Fruit fly (Drosophila melanogaster) whole organism, prepupa: Measurements from ENCODE around the gene CG7656.
A peak's percentile ranks its signal among the peaks of the same experiment; 100 is the strongest.

ENCODE experiments used
- CG11294 ChIP-seq: fragments of 200-800 bp; sonication (Bioruptor generic); IDR thresholded peaks from 2 replicates; pipeline ENCODE4 v1.3.6; 2022; ENCODE audit warnings: missing biosample characterization, missing genetic modification characterization
- CG11762 ChIP-seq: fragments of 200-800 bp; sonication (Bioruptor generic); optimal IDR thresholded peaks from 3 replicates; lab custom pipeline; 2016; ENCODE audit warnings: missing biosample characterization, missing genetic modification characterization; ENCODE audit not compliant: insufficient read depth
- CG11902 ChIP-seq: fragments of 200-800 bp; sonication (Bioruptor generic); optimal IDR thresholded peaks from 3 replicates; lab custom pipeline; 2016; ENCODE audit warnings: missing biosample characterization, missing genetic modification characterization
- CG15336 ChIP-seq: fragments of 200-800 bp; sonication (Bioruptor generic); IDR thresholded peaks from 2 replicates; pipeline ENCODE4 v1.3.6; 2022; ENCODE audit warnings: missing biosample characterization, missing genetic modification characterization
- CG1621 ChIP-seq: fragments of 200-800 bp; sonication (Bioruptor generic); optimal IDR thresholded peaks from 3 replicates; lab custom pipeline; 2018; ENCODE audit warnings: missing biosample characterization, mild to moderate bottlenecking, missing genetic modification characterization
- CG16779 ChIP-seq: fragments of 200-800 bp; sonication (Bioruptor generic); optimal IDR thresholded peaks from 3 replicates; lab custom pipeline; 2017; ENCODE audit warnings: missing biosample characterization, mild to moderate bottlenecking, missing genetic modification characterization
- CG3032 ChIP-seq: fragments of 200-800 bp; optimal IDR thresholded peaks from 2 replicates; lab custom pipeline; 2019; ENCODE audit warnings: missing biosample characterization, mild to moderate bottlenecking, missing genetic modification characterization, moderate library complexity
- CG32006 ChIP-seq: fragments of 200-800 bp; sonication (Bioruptor generic); optimal IDR thresholded peaks from 3 replicates; lab custom pipeline; 2017; ENCODE audit warnings: missing biosample characterization, mild to moderate bottlenecking, missing genetic modification characterization
- CG34406 ChIP-seq: fragments of 200-800 bp; sonication (Bioruptor generic); optimal IDR thresholded peaks from 3 replicates; lab custom pipeline; 2016; ENCODE audit warnings: missing biosample characterization, missing genetic modification characterization
- CG3919 ChIP-seq: fragments of 200-800 bp; sonication (Bioruptor generic); optimal IDR thresholded peaks from 3 replicates; lab custom pipeline; 2016; ENCODE audit warnings: missing biosample characterization, missing genetic modification characterization
- CG4318 ChIP-seq: fragments of 200-800 bp; sonication (Bioruptor generic); optimal IDR thresholded peaks from 3 replicates; lab custom pipeline; 2017; ENCODE audit warnings: missing biosample characterization, mild to moderate bottlenecking, missing genetic modification characterization
- CG6163 ChIP-seq: fragments of 200-800 bp; sonication (Bioruptor generic); IDR thresholded peaks from 3 replicates; pipeline ENCODE4 v1.3.6; 2022; ENCODE audit warnings: missing biosample characterization, missing genetic modification characterization
- CG6276 ChIP-seq: fragments of 200-800 bp; sonication (Bioruptor generic); optimal IDR thresholded peaks from 2 replicates; lab custom pipeline; 2017; ENCODE audit warnings: missing biosample characterization, mild to moderate bottlenecking, missing genetic modification characterization
- CG6792 ChIP-seq: fragments of 200-800 bp; sonication (Bioruptor generic); optimal IDR thresholded peaks from 3 replicates; lab custom pipeline; 2016; ENCODE audit warnings: missing biosample characterization, missing genetic modification characterization
- CG6808 ChIP-seq: fragments of 200-800 bp; sonication (Bioruptor generic); optimal IDR thresholded peaks from 3 replicates; lab custom pipeline; 2017; ENCODE audit warnings: missing biosample characterization, missing genetic modification characterization, mild to moderate bottlenecking, moderate library complexity, missing genetic modification reagents
- CG6854 ChIP-seq: fragments of 200-800 bp; sonication (Bioruptor generic); optimal IDR thresholded peaks from 2 replicates; lab custom pipeline; 2017; ENCODE audit warnings: missing biosample characterization, mild to moderate bottlenecking, missing genetic modification characterization
- CG7368 ChIP-seq: fragments of 200-800 bp; sonication (Bioruptor generic); optimal IDR thresholded peaks from 3 replicates; lab custom pipeline; 2016; ENCODE audit warnings: missing biosample characterization, missing genetic modification characterization
- CG8119 ChIP-seq: fragments of 200-800 bp; sonication (Bioruptor generic); IDR thresholded peaks from 3 replicates; pipeline ENCODE4 v1.3.6; 2022; ENCODE audit warnings: missing biosample characterization, missing genetic modification characterization
- CG8319 ChIP-seq: fragments of 200-800 bp; sonication (Bioruptor generic); optimal IDR thresholded peaks from 3 replicates; lab custom pipeline; 2016; ENCODE audit warnings: missing biosample characterization, missing genetic modification characterization
- Eip75B ChIP-seq: fragments of 200-800 bp; sonication (Bioruptor generic); optimal IDR thresholded peaks from 3 replicates; lab custom pipeline; 2016; ENCODE audit warnings: missing biosample characterization, missing genetic modification characterization
- Eip78C ChIP-seq: fragments of 200-800 bp; sonication (Bioruptor generic); peaks from one replicate; lab custom pipeline; 2016; ENCODE audit warnings: missing biosample characterization, missing genetic modification characterization
- Ets21C ChIP-seq: fragments of 200-800 bp; sonication (Bioruptor generic); optimal IDR thresholded peaks from 3 replicates; lab custom pipeline; 2016; ENCODE audit warnings: missing biosample characterization, missing genetic modification characterization
- Ets96B ChIP-seq: fragments of 200-800 bp; optimal IDR thresholded peaks from 2 replicates; lab custom pipeline; 2019; ENCODE audit warnings: missing biosample characterization, mild to moderate bottlenecking, missing genetic modification characterization, moderate library complexity
- Gug ChIP-seq: fragments of 200-800 bp; sonication (Bioruptor generic); IDR thresholded peaks from 2 replicates; pipeline ENCODE4 v1.3.6; 2022; ENCODE audit warnings: missing biosample characterization, missing genetic modification characterization
- Hr38 ChIP-seq: sonication (Bioruptor generic); optimal IDR thresholded peaks from 2 replicates; lab custom pipeline; 2016; ENCODE audit warnings: missing biosample characterization, missing genetic modification characterization
- Hr4 ChIP-seq: fragments of 200-800 bp; sonication (Bioruptor generic); optimal IDR thresholded peaks from 3 replicates; lab custom pipeline; 2016; ENCODE audit warnings: missing biosample characterization, missing genetic modification characterization
- Lpt ChIP-seq: fragments of 200-800 bp; sonication (Bioruptor generic); optimal IDR thresholded peaks from 3 replicates; lab custom pipeline; 2016; ENCODE audit warnings: missing biosample characterization, missing genetic modification characterization
- Met ChIP-seq: fragments of 200-800 bp; sonication (Bioruptor generic); optimal IDR thresholded peaks from 3 replicates; lab custom pipeline; 2016; ENCODE audit warnings: missing biosample characterization, missing genetic modification characterization
- OdsH ChIP-seq: fragments of 200-800 bp; sonication (Bioruptor generic); optimal IDR thresholded peaks from 3 replicates; lab custom pipeline; 2016; ENCODE audit warnings: missing biosample characterization, missing genetic modification characterization
- Smox ChIP-seq: fragments of 200-800 bp; sonication (Bioruptor generic); optimal IDR thresholded peaks from 3 replicates; lab custom pipeline; 2016; ENCODE audit warnings: missing biosample characterization, missing genetic modification characterization
- Sox102F ChIP-seq: fragments of 200-800 bp; sonication (Bioruptor generic); optimal IDR thresholded peaks from 2 replicates; lab custom pipeline; 2016; ENCODE audit warnings: missing biosample characterization, mild to moderate bottlenecking, missing genetic modification characterization
- Sox15 ChIP-seq: fragments of 200-800 bp; sonication (Bioruptor generic); optimal IDR thresholded peaks from 3 replicates; lab custom pipeline; 2016; ENCODE audit warnings: missing biosample characterization, missing genetic modification characterization
- acj6 ChIP-seq: fragments of 200-800 bp; sonication (Bioruptor generic); optimal IDR thresholded peaks from 3 replicates; lab custom pipeline; 2016; ENCODE audit warnings: missing biosample characterization, missing genetic modification characterization
- cyc ChIP-seq: fragments of 200-800 bp; sonication (Bioruptor generic); optimal IDR thresholded peaks from 3 replicates; lab custom pipeline; 2016; ENCODE audit warnings: missing biosample characterization, missing genetic modification characterization
- dac ChIP-seq: fragments of 200-800 bp; sonication (Bioruptor generic); optimal IDR thresholded peaks from 2 replicates; lab custom pipeline; 2017; ENCODE audit warnings: missing biosample characterization, mild to moderate bottlenecking, missing genetic modification characterization
- esn ChIP-seq: fragments of 200-800 bp; sonication (Bioruptor generic); optimal IDR thresholded peaks from 2 replicates; lab custom pipeline; 2016; ENCODE audit warnings: missing biosample characterization, mild to moderate bottlenecking, missing genetic modification characterization, moderate library complexity
- fd59A ChIP-seq: fragments of 200-800 bp; sonication (Bioruptor generic); optimal IDR thresholded peaks from 2 replicates; lab custom pipeline; 2017; ENCODE audit warnings: missing biosample characterization, mild to moderate bottlenecking, missing genetic modification characterization, missing genetic modification reagents
- fd85E ChIP-seq: fragments of 200-800 bp; sonication (Bioruptor generic); optimal IDR thresholded peaks from 3 replicates; lab custom pipeline; 2016; ENCODE audit warnings: missing biosample characterization, missing genetic modification characterization
- fkh ChIP-seq: fragments of 200-800 bp; sonication (Bioruptor generic); optimal IDR thresholded peaks from 3 replicates; lab custom pipeline; 2017; ENCODE audit warnings: missing biosample characterization, mild to moderate bottlenecking, missing genetic modification characterization, moderate library complexity
- lz ChIP-seq: fragments of 200-800 bp; sonication (Bioruptor generic); optimal IDR thresholded peaks from 3 replicates; lab custom pipeline; 2016; ENCODE audit warnings: missing biosample characterization, missing genetic modification characterization
- net ChIP-seq: fragments of 200-800 bp; sonication (Bioruptor generic); optimal IDR thresholded peaks from 3 replicates; lab custom pipeline; 2016; ENCODE audit warnings: missing biosample characterization, missing genetic modification characterization
- pdm3 ChIP-seq: fragments of 200-800 bp; sonication (Bioruptor generic); optimal IDR thresholded peaks from 3 replicates; lab custom pipeline; 2016; ENCODE audit warnings: missing biosample characterization, missing genetic modification characterization
- salr ChIP-seq, 2 experiments: fragments of 200-800 bp; sonication (Bioruptor generic); optimal IDR thresholded peaks; 3 replicates each; lab custom pipeline; 2016 to 2018; ENCODE audit warnings: missing biosample characterization in 2 of 2, missing genetic modification characterization in 2 of 2, mild to moderate bottlenecking in 1 of 2
- spab ChIP-seq: fragments of 200-800 bp; sonication (Bioruptor generic); optimal IDR thresholded peaks from 2 replicates; lab custom pipeline; 2017; ENCODE audit warnings: missing biosample characterization, mild to moderate bottlenecking, missing genetic modification characterization, missing genetic modification reagents
- ss ChIP-seq, 2 experiments: fragments of 200-800 bp; sonication (Bioruptor generic); optimal IDR thresholded peaks; 2 replicates in 1 of 2; 3 replicates in 1 of 2; lab custom pipeline; 2017 to 2018; ENCODE audit warnings: mild to moderate bottlenecking in 2 of 2, missing biosample characterization in 2 of 2, missing genetic modification characterization in 2 of 2, moderate library complexity in 1 of 2
- topi ChIP-seq: fragments of 200-800 bp; sonication (Bioruptor generic); optimal IDR thresholded peaks from 3 replicates; lab custom pipeline; 2016; ENCODE audit warnings: missing biosample characterization, missing genetic modification characterization
- vri ChIP-seq: fragments of 200-800 bp; sonication (Bioruptor generic); optimal IDR thresholded peaks from 3 replicates; lab custom pipeline; 2016; ENCODE audit warnings: missing biosample characterization, mild to moderate bottlenecking, missing genetic modification characterization

Gene CG7656

dm6 chr3L:15544455-15545415 lies 43.2 kb downstream of the CG7656 start (continued):
- TF ChIP-seq Hr38 (no peak), CG6276 (GFP tag; lab: Kevin White, UChicago) (no peak), ss (GFP tag; optimal IDR thresholded peaks at IDR 0.05; lab: Kevin White, UChicago) (no peak), CG11762 (no peak), CG11902 (GFP tag; lab: Kevin White, UChicago) (no peak), Lpt (no peak), cyc (peak; percentile 59), Sox102F (GFP tag; lab: Kevin White, UChicago) (peak; percentile 39), CG4318 (GFP tag; lab: Kevin White, UChicago) (peak; percentile 50), CG8319 (GFP tag; lab: Kevin White, UChicago) (no peak), CG16779 (tag; lab: Kevin White, UChicago) (no peak), CG8119 (GFP tag; lab: Robert Waterston, UW) (no peak), fd59A (no peak), CG6792 (GFP tag; lab: Kevin White, UChicago) (peak; percentile 22), CG7368 (no peak), topi (GFP tag; lab: Kevin White, UChicago) (peak; percentile 57), CG32006 (GFP tag; lab: Kevin White, UChicago) (peak; percentile 74), CG3919 (GFP tag; lab: Kevin White, UChicago) (peak; percentile 6), Eip75B (GFP tag; lab: Kevin White, UChicago) (peak; percentile 12), salr (GFP tag; optimal IDR thresholded peaks at IDR 0.05; lab: Kevin White, UChicago) (peak in 1 of 2 experiments; percentile 43), fd85E (GFP tag; lab: Kevin White, UChicago) (no peak), OdsH (GFP tag; lab: Kevin White, UChicago) (peak; percentile 33), Smox (GFP tag; lab: Kevin White, UChicago) (peak; percentile 46), Hr4 (GFP tag; lab: Kevin White, UChicago) (peak; percentile 61), esn (GFP tag; lab: Kevin White, UChicago) (peak; percentile 59), vri (GFP tag; lab: Kevin White, UChicago) (peak; percentile 32), spab (GFP tag; lab: Kevin White, UChicago) (no peak), Gug (GFP tag; lab: Robert Waterston, UW) (no peak), CG1621 (tag; lab: Kevin White, UChicago) (no peak), CG6808 (GFP tag; lab: Kevin White, UChicago) (no peak), fkh (peak; percentile 33), Met (peak; percentile 65), lz (peak; percentile 53), CG15336 (GFP tag; lab: Robert Waterston, UW) (no peak), CG11294 (no peak)

DNA sequence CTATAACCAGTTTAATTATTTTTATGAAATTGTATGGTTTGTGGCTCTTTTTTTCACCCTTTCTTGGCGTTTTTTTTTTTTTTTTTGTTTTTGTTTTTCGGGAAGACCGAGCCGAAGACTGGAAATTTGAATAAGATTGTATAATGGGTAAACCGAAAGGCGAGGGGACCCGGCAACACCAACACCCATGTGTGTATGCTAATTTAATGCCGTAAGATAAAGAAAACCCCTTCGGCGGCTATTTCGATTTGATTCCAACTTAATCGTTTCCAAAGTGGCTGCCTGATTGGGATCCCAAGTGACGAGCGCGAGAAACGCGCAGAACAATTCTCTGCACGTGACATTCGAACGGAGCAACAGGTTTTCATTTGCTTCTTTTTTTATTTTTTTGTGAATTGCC lies 44.5 kb downstream of the CG7656 start:
- TF ChIP-seq OdsH (GFP tag; lab: Kevin White, UChicago): no peak
- TF ChIP-seq CG11294: no peak
- no peak for TF ChIP-seq CG34406 (GFP tag; lab: Kevin White, UChicago)
- peak; percentile 24 for TF ChIP-seq vri (GFP tag; lab: Kevin White, UChicago)
- no peak for TF ChIP-seq topi (GFP tag; lab: Kevin White, UChicago)
- peak; percentile 27; the same call in 1 of the 2 replicates for TF ChIP-seq CG15336 (GFP tag; lab: Robert Waterston, UW)
- TF ChIP-seq acj6 (GFP tag; lab: Kevin White, UChicago): no peak
- no peak for TF ChIP-seq CG6854 (GFP tag; lab: Kevin White, UChicago)
- TF ChIP-seq Ets21C: no peak
- TF ChIP-seq Hr38: no peak
- TF ChIP-seq cyc: no peak
- no peak for TF ChIP-seq fkh
- 0 out of 3 replicates have a peak, but pooled peaks have one; percentile 40 for TF ChIP-seq CG8119 (GFP tag; lab: Robert Waterston, UW)
- TF ChIP-seq fd59A: no peak
- TF ChIP-seq Ets96B (tag; lab: Kevin White, UChicago): no peak
- TF ChIP-seq Eip78C: peak; percentile 53
- TF ChIP-seq fd85E (GFP tag; lab: Kevin White, UChicago): no peak
- no peak for TF ChIP-seq net
- no peak for TF ChIP-seq CG6163 (GFP tag; lab: Robert Waterston, UW)
- no peak for TF ChIP-seq CG3032
- TF ChIP-seq Sox15 (GFP tag; lab: Kevin White, UChicago): no peak
- no peak for TF ChIP-seq lz
- TF ChIP-seq pdm3 (GFP tag; lab: Kevin White, UChicago): no peak
- no peak for TF ChIP-seq salr (GFP tag; optimal IDR thresholded peaks at IDR 0.05; lab: Kevin White, UChicago)
- no peak for TF ChIP-seq dac (GFP tag; lab: Kevin White, UChicago)
- TF ChIP-seq Eip75B (GFP tag; lab: Kevin White, UChicago): no peak
- TF ChIP-seq ss (GFP tag; optimal IDR thresholded peaks at IDR 0.05; lab: Kevin White, UChicago): no peak
- TF ChIP-seq CG6792 (GFP tag; lab: Kevin White, UChicago): no peak
- no peak for TF ChIP-seq CG8319 (GFP tag; lab: Kevin White, UChicago)
